Worm (Caenorhabditis elegans): ENCODE results near the gene W01C8.5.

DNA sequence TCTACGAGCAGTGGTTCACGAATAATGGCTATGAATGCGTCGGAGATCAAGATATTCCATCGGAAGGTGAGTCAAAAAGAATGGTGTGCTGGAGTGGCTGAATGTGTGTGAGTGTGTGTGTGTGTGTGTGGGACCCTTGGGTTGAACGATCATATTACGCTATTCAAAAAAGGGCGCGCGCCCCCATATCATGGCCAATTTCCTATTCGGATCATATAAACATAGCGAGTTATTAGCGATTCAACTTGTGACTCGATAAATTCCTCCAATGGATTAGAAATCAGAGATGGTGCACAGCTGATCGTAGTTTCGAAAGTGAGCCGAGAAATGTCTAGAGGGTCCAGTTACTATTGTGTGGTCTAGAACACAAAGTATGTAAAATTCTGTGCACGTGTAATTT lies 49.2 kb downstream of the W01C8.5 start, which contains the start of gene srv-7:
- TF ChIP-seq ztf-11 (tag; optimal IDR thresholded peaks at IDR 0.05) (no peak), nhr-237 (tag; optimal IDR thresholded peaks at IDR 0.05) (no peak), lsy-2 (tag; optimal IDR thresholded peaks at IDR 0.05) (no peak), lin-13 (tag; optimal IDR thresholded peaks at IDR 0.05) (no peak), unc-39 (tag; optimal IDR thresholded peaks at IDR 0.05) (no peak), unc-62 (GFP tag; optimal IDR thresholded peaks at IDR 0.05) (no peak), blmp-1 (tag; optimal IDR thresholded peaks at IDR 0.05) (no peak), ces-1 (GFP tag; optimal IDR thresholded peaks at IDR 0.05) (no peak), tbx-8 (GFP tag; optimal IDR thresholded peaks at IDR 0.05) (no peak), snpc-4 (tag; optimal IDR thresholded peaks at IDR 0.05) (no peak)

Data from whole organism, mixed stage, embryonic.